Worm (Caenorhabditis elegans) whole organism, L2 larva: ENCODE data around the gene ilys-4.

Source experiments
- ceh-82 ChIP-seq: fragments of 150-350 bp; optimal IDR thresholded peaks from 2 replicates; lab custom pipeline; 2014; ENCODE audit warnings: missing biosample characterization, missing genetic modification characterization
- lin-39 ChIP-seq: fragments of 150-350 bp; optimal IDR thresholded peaks from 2 replicates; lab custom pipeline; 2014; ENCODE audit warnings: missing biosample characterization, missing genetic modification reagents, missing genetic modification characterization
- nhr-10 ChIP-seq: sonication (generic microtip); optimal IDR thresholded peaks from 2 replicates; lab custom pipeline; 2017; ENCODE audit warnings: missing biosample characterization, missing genetic modification characterization
- nhr-11 ChIP-seq: fragments of 150-350 bp; optimal IDR thresholded peaks from 2 replicates; lab custom pipeline; 2014; ENCODE audit warnings: missing biosample characterization, missing genetic modification characterization
- snpc-4 ChIP-seq: fragments of 150-350 bp; optimal IDR thresholded peaks from 2 replicates; lab custom pipeline; 2014; ENCODE audit warnings: missing biosample characterization, missing genetic modification characterization
- unc-62 ChIP-seq: fragments of 150-350 bp; optimal IDR thresholded peaks from 2 replicates; lab custom pipeline; 2014; ENCODE audit warnings: missing biosample characterization, missing genetic modification reagents, missing genetic modification characterization
- zag-1 ChIP-seq: fragments of 150-350 bp; optimal IDR thresholded peaks from 2 replicates; lab custom pipeline; 2014; ENCODE audit warnings: missing biosample characterization, missing genetic modification characterization
- ztf-11 ChIP-seq: sonication (generic microtip); optimal IDR thresholded peaks from 2 replicates; lab custom pipeline; 2017; ENCODE audit warnings: missing biosample characterization, missing genetic modification characterization
- ztf-4 ChIP-seq: fragments of 150-350 bp; optimal IDR thresholded peaks from 2 replicates; lab custom pipeline; 2014; ENCODE audit warnings: missing biosample characterization, missing genetic modification characterization

- TF ChIP-seq snpc-4 (tag; lab: Kevin White, UChicago) = no peak
- no peak for TF ChIP-seq ztf-11 (tag; lab: Kevin White, UChicago)
- no peak for TF ChIP-seq nhr-10 (tag; lab: Kevin White, UChicago)
- TF ChIP-seq ztf-4 (tag; lab: Kevin White, UChicago) = no peak
- no peak for TF ChIP-seq ceh-82 (tag; lab: Kevin White, UChicago)
- no peak for TF ChIP-seq nhr-11 (tag; lab: Kevin White, UChicago)
- no peak for TF ChIP-seq unc-62 (GFP tag; lab: Kevin White, UChicago)
- TF ChIP-seq zag-1 (tag; lab: Kevin White, UChicago) = no peak
- TF ChIP-seq lin-39 = no peak
These were observed 29.9 kb upstream of the ilys-4 start, which contains the start of gene C49H3.12 for ce11 chrIV:7927218-7927617.
